Fruit fly (Drosophila melanogaster) whole organism, embryonic: Measurements from ENCODE around the gene CG16984.
A peak's percentile ranks its signal among the peaks of the same experiment; 100 is the strongest.

Source experiments
- Ada2b ChIP-seq: fragments of 200-800 bp; sonication (Bioruptor generic); IDR thresholded peaks from 2 replicates; pipeline ENCODE4 v1.3.6; 2022; ENCODE audit warnings: missing biosample characterization, missing genetic modification characterization
- Aef1 ChIP-seq: fragments of 200-800 bp; sonication (Bioruptor generic); IDR thresholded peaks from 3 replicates; pipeline ENCODE4 v1.3.6; 2022; ENCODE audit warnings: missing biosample characterization, missing genetic modification characterization
- Atf3 ChIP-seq: fragments of 200-800 bp; sonication (Bioruptor generic); optimal IDR thresholded peaks from 3 replicates; lab custom pipeline; 2016; ENCODE audit warnings: missing biosample characterization, missing genetic modification characterization
- CG10543 ChIP-seq: fragments of 200-800 bp; sonication (Bioruptor generic); optimal IDR thresholded peaks from 3 replicates; lab custom pipeline; 2017; ENCODE audit warnings: missing biosample characterization, mild to moderate bottlenecking, missing genetic modification characterization, moderate library complexity
- CG14441 ChIP-seq: fragments of 200-800 bp; sonication (Bioruptor generic); IDR thresholded peaks from 2 replicates; pipeline ENCODE4 v1.3.6; 2022; ENCODE audit warnings: missing biosample characterization, missing genetic modification characterization
- CG15601 ChIP-seq: fragments of 200-800 bp; sonication (Bioruptor generic); optimal IDR thresholded peaks from 3 replicates; lab custom pipeline; 2019; ENCODE audit warnings: missing biosample characterization, mild to moderate bottlenecking, missing genetic modification characterization, moderate library complexity
- CG16813 ChIP-seq: fragments of 200-800 bp; sonication (Bioruptor generic); IDR thresholded peaks from 3 replicates; pipeline ENCODE4 v1.3.6; 2022; ENCODE audit warnings: missing biosample characterization, missing genetic modification characterization; ENCODE audit not compliant: partially characterized antibody
- CG18764 ChIP-seq: fragments of 200-800 bp; sonication (Bioruptor generic); optimal IDR thresholded peaks from 3 replicates; lab custom pipeline; 2016; ENCODE audit warnings: missing biosample characterization, missing genetic modification characterization
- CG2116 ChIP-seq: fragments of 200-800 bp; sonication (Bioruptor generic); optimal IDR thresholded peaks from 3 replicates; lab custom pipeline; 2018; ENCODE audit warnings: missing biosample characterization, mild to moderate bottlenecking, missing genetic modification characterization
- CG2202 ChIP-seq: fragments of 200-800 bp; sonication (Bioruptor generic); optimal IDR thresholded peaks from 2 replicates; lab custom pipeline; 2018; ENCODE audit warnings: missing biosample characterization, mild to moderate bottlenecking, missing genetic modification characterization
- CG2875 ChIP-seq: fragments of 200-800 bp; sonication (Bioruptor generic); optimal IDR thresholded peaks from 2 replicates; lab custom pipeline; 2017; ENCODE audit warnings: missing biosample characterization, mild to moderate bottlenecking, missing genetic modification characterization, missing genetic modification reagents
- CG30020 ChIP-seq: fragments of 200-800 bp; optimal IDR thresholded peaks from 2 replicates; lab custom pipeline; 2019; ENCODE audit warnings: missing biosample characterization, mild to moderate bottlenecking, missing genetic modification characterization, moderate library complexity
- CG31388 ChIP-seq: fragments of 200-800 bp; sonication (Bioruptor generic); optimal IDR thresholded peaks from 2 replicates; lab custom pipeline; 2016; ENCODE audit warnings: missing biosample characterization, missing genetic modification characterization
- CG32767 ChIP-seq: fragments of 200-800 bp; sonication (Bioruptor generic); IDR thresholded peaks from 2 replicates; pipeline ENCODE4 v1.3.6; 2022; ENCODE audit warnings: missing biosample characterization, missing genetic modification characterization
- CG3726 ChIP-seq: fragments of 200-800 bp; sonication (Bioruptor generic); IDR thresholded peaks from 3 replicates; pipeline ENCODE4, ENCODE4 v1.3.6; 2022; ENCODE audit warnings: missing biosample characterization, missing genetic modification characterization
- CG4360 ChIP-seq: fragments of 200-800 bp; sonication (Bioruptor generic); IDR thresholded peaks from 2 replicates; pipeline ENCODE4 v1.3.6; 2022; ENCODE audit warnings: missing biosample characterization, missing genetic modification characterization
- CG4404 ChIP-seq: fragments of 200-800 bp; sonication (Bioruptor generic); IDR thresholded peaks from 2 replicates; pipeline ENCODE4 v1.3.6; 2022; ENCODE audit warnings: missing biosample characterization, missing genetic modification characterization
- CG8281 ChIP-seq: fragments of 200-800 bp; sonication (Bioruptor generic); optimal IDR thresholded peaks from 2 replicates; lab custom pipeline; 2018; ENCODE audit warnings: missing biosample characterization, mild to moderate bottlenecking, missing genetic modification characterization, moderate library complexity
- CG8359 ChIP-seq: fragments of 200-800 bp; sonication (Bioruptor generic); optimal IDR thresholded peaks from 2 replicates; lab custom pipeline; 2017; ENCODE audit warnings: missing biosample characterization, mild to moderate bottlenecking, missing genetic modification characterization, borderline replicate concordance
- CG9817 ChIP-seq: fragments of 200-800 bp; sonication (Bioruptor generic); optimal IDR thresholded peaks from 2 replicates; lab custom pipeline; 2018; ENCODE audit warnings: missing biosample characterization, mild to moderate bottlenecking, missing genetic modification characterization, moderate library complexity
- CG9932 ChIP-seq: fragments of 200-800 bp; sonication (Bioruptor generic); IDR thresholded peaks from 2 replicates; pipeline ENCODE4 v1.3.6; 2022; ENCODE audit warnings: missing biosample characterization, missing genetic modification characterization
- Dek ChIP-seq: fragments of 200-800 bp; sonication (Bioruptor generic); optimal IDR thresholded peaks from 3 replicates; lab custom pipeline; 2019; ENCODE audit warnings: missing biosample characterization, mild to moderate bottlenecking, missing genetic modification characterization, moderate library complexity
- E2f2 ChIP-seq: fragments of 200-800 bp; sonication (Bioruptor generic); IDR thresholded peaks from 2 replicates; pipeline ENCODE4 v1.3.6; 2022; ENCODE audit warnings: missing biosample characterization, missing genetic modification characterization
- Gug ChIP-seq: fragments of 200-800 bp; sonication (Bioruptor generic); IDR thresholded peaks from 4 replicates; pipeline ENCODE4 v1.3.6; 2022; ENCODE audit warnings: missing biosample characterization, missing genetic modification characterization
- Mad ChIP-seq: fragments of 200-800 bp; sonication (Bioruptor generic); optimal IDR thresholded peaks from 2 replicates; lab custom pipeline; 2016; ENCODE audit warnings: missing biosample characterization, missing genetic modification characterization
- Poxn ChIP-seq: fragments of 200-800 bp; sonication (Bioruptor generic); IDR thresholded peaks from 2 replicates; pipeline ENCODE4 v1.3.6; 2022; ENCODE audit warnings: missing biosample characterization, missing genetic modification characterization
- Scr ChIP-seq: fragments of 200-800 bp; sonication (Bioruptor generic); IDR thresholded peaks from 2 replicates; pipeline ENCODE4 v1.3.6; 2022; ENCODE audit warnings: missing biosample characterization, missing genetic modification characterization; ENCODE audit not compliant: partially characterized antibody
- az2 ChIP-seq: fragments of 200-800 bp; sonication (Bioruptor generic); optimal IDR thresholded peaks from 3 replicates; lab custom pipeline; 2016; ENCODE audit warnings: missing biosample characterization, missing genetic modification characterization
- bigmax ChIP-seq: fragments of 200-800 bp; sonication (Bioruptor generic); optimal IDR thresholded peaks from 2 replicates; lab custom pipeline; 2018; ENCODE audit warnings: missing biosample characterization, mild to moderate bottlenecking, missing genetic modification characterization
- bowl ChIP-seq: fragments of 200-800 bp; sonication (Bioruptor generic); IDR thresholded peaks from 2 replicates; pipeline ENCODE4 v1.3.6; 2022; ENCODE audit warnings: missing biosample characterization, missing genetic modification characterization
- cad ChIP-seq: fragments of >200 bp; optimal IDR thresholded peaks from 2 replicates; lab custom pipeline; 2017; ENCODE audit warnings: missing biosample characterization, missing genetic modification characterization
- chif ChIP-seq, 2 experiments: fragments of 200-800 bp; sonication (Bioruptor generic); optimal IDR thresholded peaks; 3 replicates each; lab custom pipeline; 2016; ENCODE audit warnings: missing biosample characterization in 2 of 2, missing genetic modification characterization in 2 of 2
- da ChIP-seq: fragments of 200-800 bp; sonication (Bioruptor generic); optimal IDR thresholded peaks from 2 replicates; lab custom pipeline; 2016; ENCODE audit warnings: missing biosample characterization, missing genetic modification characterization
- gsb-n ChIP-seq: fragments of 200-800 bp; sonication (Bioruptor generic); optimal IDR thresholded peaks from 3 replicates; lab custom pipeline; 2018; ENCODE audit warnings: missing biosample characterization, mild to moderate bottlenecking, missing genetic modification characterization
- h ChIP-seq: fragments of >200 bp; optimal IDR thresholded peaks from 2 replicates; lab custom pipeline; 2017
- her ChIP-seq: fragments of 200-800 bp; sonication (Bioruptor generic); optimal IDR thresholded peaks from 2 replicates; lab custom pipeline; 2016; ENCODE audit warnings: missing biosample characterization, missing genetic modification characterization
- jing ChIP-seq: fragments of 200-800 bp; sonication (Bioruptor generic); optimal IDR thresholded peaks from 2 replicates; lab custom pipeline; 2018; ENCODE audit warnings: missing biosample characterization, mild to moderate bottlenecking, missing genetic modification characterization
- kay ChIP-seq: fragments of 200-800 bp; sonication (Bioruptor generic); optimal IDR thresholded peaks from 2 replicates; lab custom pipeline; 2016; ENCODE audit warnings: missing biosample characterization, missing genetic modification characterization
- ken ChIP-seq: fragments of 200-800 bp; sonication (Bioruptor generic); IDR thresholded peaks from 3 replicates; pipeline ENCODE4 v1.3.6; 2022; ENCODE audit warnings: missing biosample characterization, missing genetic modification characterization
- lola ChIP-seq, 3 experiments: fragments of >200 bp in 2 of 3; fragments of 200-800 bp in 1 of 3; sonication (Bioruptor generic) in 1 of 3; optimal IDR thresholded peaks; 2 replicates each; lab custom pipeline; 2017 to 2019; ENCODE audit warnings: missing biosample characterization in 3 of 3, missing genetic modification characterization in 3 of 3, mild to moderate bottlenecking in 1 of 3, moderate library complexity in 1 of 3
- maf-S ChIP-seq: fragments of 200-800 bp; sonication (Bioruptor generic); optimal IDR thresholded peaks from 2 replicates; lab custom pipeline; 2016; ENCODE audit warnings: missing biosample characterization, missing genetic modification characterization
- pita ChIP-seq: fragments of 200-800 bp; sonication (Bioruptor generic); optimal IDR thresholded peaks from 2 replicates; lab custom pipeline; 2017; ENCODE audit warnings: missing biosample characterization, mild to moderate bottlenecking, missing genetic modification characterization
- row ChIP-seq: fragments of 200-800 bp; sonication (Bioruptor generic); IDR thresholded peaks from 3 replicates; pipeline ENCODE4 v1.3.6; 2022; ENCODE audit warnings: missing biosample characterization, missing genetic modification characterization
- schlank ChIP-seq: fragments of 200-800 bp; sonication (Bioruptor generic); optimal IDR thresholded peaks from 2 replicates; lab custom pipeline; 2018; ENCODE audit warnings: missing biosample characterization, mild to moderate bottlenecking, missing genetic modification characterization
- stwl ChIP-seq: fragments of 200-800 bp; sonication (Bioruptor generic); optimal IDR thresholded peaks from 3 replicates; lab custom pipeline; 2018; ENCODE audit warnings: missing biosample characterization, mild to moderate bottlenecking, missing genetic modification characterization, moderate library complexity
- vfl ChIP-seq: fragments of 200-800 bp; sonication (Bioruptor generic); optimal IDR thresholded peaks from 2 replicates; lab custom pipeline; 2016; ENCODE audit warnings: missing biosample characterization, missing genetic modification characterization
- vnd ChIP-seq: fragments of 200-800 bp; sonication (Bioruptor generic); IDR thresholded peaks from 3 replicates; pipeline ENCODE4 v1.3.6; 2022; ENCODE audit warnings: missing biosample characterization, missing genetic modification characterization; ENCODE audit not compliant: partially characterized antibody
- wdn ChIP-seq: fragments of 200-800 bp; sonication (Bioruptor generic); IDR thresholded peaks from 2 replicates; pipeline ENCODE4 v1.3.6; 2022; ENCODE audit warnings: missing biosample characterization, missing genetic modification characterization
- zen ChIP-seq: fragments of 200-800 bp; sonication (Bioruptor generic); optimal IDR thresholded peaks from 3 replicates; lab custom pipeline; 2018; ENCODE audit warnings: missing biosample characterization, mild to moderate bottlenecking, missing genetic modification characterization, moderate library complexity

The CG16984 gene

DNA sequence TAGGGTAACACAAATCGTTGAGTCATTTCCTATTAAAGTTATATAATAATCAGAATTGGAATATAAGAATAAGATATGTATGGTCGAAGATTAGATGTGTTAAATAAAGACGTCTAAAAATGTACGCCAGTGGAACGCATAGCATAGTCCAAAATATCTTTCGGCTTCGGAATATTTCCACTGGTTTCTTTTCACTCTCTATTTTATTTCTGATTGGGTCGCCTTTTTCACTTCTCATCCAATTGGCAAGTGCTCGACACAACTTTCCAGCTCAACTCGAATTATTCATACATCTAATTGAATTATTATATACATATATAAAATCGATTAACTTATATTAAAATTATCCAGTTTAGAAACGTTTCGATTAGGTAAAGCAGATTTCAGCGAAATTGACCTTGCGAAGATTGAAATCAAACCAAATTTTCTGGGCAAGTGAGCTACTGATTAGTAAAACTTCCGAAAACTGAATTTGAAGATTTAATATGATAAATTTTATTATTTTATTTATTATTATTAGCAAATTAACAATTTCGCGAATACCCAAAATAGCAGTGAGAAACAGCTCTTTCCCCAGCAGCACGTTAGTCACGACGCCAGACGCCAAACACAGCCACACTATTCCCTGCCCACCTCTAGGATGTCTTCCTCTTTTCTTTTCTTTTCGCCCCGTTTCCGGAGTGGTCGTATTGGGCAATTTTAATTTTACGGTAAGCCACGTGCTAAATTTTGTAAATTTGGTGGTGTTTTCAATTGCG, 8.6 kb upstream of the CG16984 start, which contains the start of gene RpL8 (continued):
- TF ChIP-seq CG10543: peak; percentile 91
- TF ChIP-seq stwl (tag; lab: Kevin White, UChicago): peak; percentile 30
- TF ChIP-seq lola (GFP tag; optimal IDR thresholded peaks at IDR 0.05; lab: Kevin White, UChicago): peak in 1 of 3 experiments; percentile 22
- TF ChIP-seq kay (GFP tag; lab: Kevin White, UChicago): no peak
- TF ChIP-seq pita (GFP tag; lab: Kevin White, UChicago): no peak
- peak; percentile 57 for TF ChIP-seq Dek
- TF ChIP-seq h (lab: Kevin White, UChicago): no peak
- peak; percentile 34 for TF ChIP-seq CG4404 (GFP tag; lab: Robert Waterston, UW)
- TF ChIP-seq zen (tag; lab: Kevin White, UChicago): peak; percentile 74
- peak; percentile 75 for TF ChIP-seq gsb-n (tag; lab: Kevin White, UChicago)
- TF ChIP-seq da (GFP tag; lab: Kevin White, UChicago): peak; percentile 71
- TF ChIP-seq CG16813 (GFP tag; lab: Robert Waterston, UW): peak; percentile 78
- TF ChIP-seq jing: peak; percentile 26
- TF ChIP-seq schlank: peak; percentile 92
- TF ChIP-seq bowl: peak; percentile 63; the same call in 1 of the 2 replicates
- peak; percentile 55 for TF ChIP-seq wdn (GFP tag; lab: Robert Waterston, UW)
- TF ChIP-seq CG15601 (tag; lab: Kevin White, UChicago): peak; percentile 67
- TF ChIP-seq CG4360: peak; percentile 52; the same call in 1 of the 2 replicates
- TF ChIP-seq Atf3 (GFP tag; lab: Kevin White, UChicago): peak; percentile 74
- peak; percentile 75 for TF ChIP-seq CG9817 (tag; lab: Kevin White, UChicago)
- TF ChIP-seq chif (GFP tag; optimal IDR thresholded peaks at IDR 0.05; lab: Kevin White, UChicago): peak; percentile 53 to 75
- TF ChIP-seq CG8359: peak; percentile 49
- TF ChIP-seq az2: peak; percentile 69
- peak; percentile 67 for TF ChIP-seq maf-S
- TF ChIP-seq CG3726 (GFP tag; lab: Robert Waterston, UW): peak; percentile 67; the same call in 2 of the 3 replicates
- TF ChIP-seq row (GFP tag; lab: Robert Waterston, UW): peak; percentile 88
- TF ChIP-seq Gug: peak; percentile 74
- TF ChIP-seq Mad (GFP tag; lab: Kevin White, UChicago): peak; percentile 84
- TF ChIP-seq Aef1: peak; percentile 82
- TF ChIP-seq E2f2 (GFP tag; lab: Robert Waterston, UW): peak; percentile 47
- 0 out of 2 replicates have a peak, but pooled peaks have one; percentile 61 for TF ChIP-seq CG32767 (GFP tag; lab: Robert Waterston, UW)
- TF ChIP-seq CG2875: peak; percentile 80
- TF ChIP-seq CG14441: peak; percentile 78
- TF ChIP-seq CG2116 (GFP tag; lab: Kevin White, UChicago): peak; percentile 73
- TF ChIP-seq CG31388: no peak
- TF ChIP-seq vfl: peak; percentile 57
- peak; percentile 84 for TF ChIP-seq CG30020 (tag; lab: Kevin White, UChicago)
- TF ChIP-seq vnd: peak; percentile 49; the same call in 2 of the 3 replicates
- TF ChIP-seq CG9932 (GFP tag; lab: Robert Waterston, UW): peak; percentile 89
- peak; percentile 63 for TF ChIP-seq Ada2b (GFP tag; lab: Robert Waterston, UW)
- TF ChIP-seq her (GFP tag; lab: Kevin White, UChicago): peak; percentile 87
- peak; percentile 66 for TF ChIP-seq Scr (GFP tag; lab: Robert Waterston, UW)
- TF ChIP-seq ken (GFP tag; lab: Robert Waterston, UW): peak; percentile 88
- TF ChIP-seq CG18764: peak; percentile 71
- TF ChIP-seq cad: no peak
- peak; percentile 73 for TF ChIP-seq CG2202 (tag; lab: Kevin White, UChicago)
- peak; percentile 70 for TF ChIP-seq bigmax (GFP tag; lab: Kevin White, UChicago)
- TF ChIP-seq CG8281: peak; percentile 53
- TF ChIP-seq Poxn (GFP tag; lab: Robert Waterston, UW): 0 out of 2 replicates have a peak, but pooled peaks have one; percentile 7
